Fruit fly (Drosophila melanogaster): Measurements from ENCODE around the gene CG14313.

CG14313 gene

DNA sequence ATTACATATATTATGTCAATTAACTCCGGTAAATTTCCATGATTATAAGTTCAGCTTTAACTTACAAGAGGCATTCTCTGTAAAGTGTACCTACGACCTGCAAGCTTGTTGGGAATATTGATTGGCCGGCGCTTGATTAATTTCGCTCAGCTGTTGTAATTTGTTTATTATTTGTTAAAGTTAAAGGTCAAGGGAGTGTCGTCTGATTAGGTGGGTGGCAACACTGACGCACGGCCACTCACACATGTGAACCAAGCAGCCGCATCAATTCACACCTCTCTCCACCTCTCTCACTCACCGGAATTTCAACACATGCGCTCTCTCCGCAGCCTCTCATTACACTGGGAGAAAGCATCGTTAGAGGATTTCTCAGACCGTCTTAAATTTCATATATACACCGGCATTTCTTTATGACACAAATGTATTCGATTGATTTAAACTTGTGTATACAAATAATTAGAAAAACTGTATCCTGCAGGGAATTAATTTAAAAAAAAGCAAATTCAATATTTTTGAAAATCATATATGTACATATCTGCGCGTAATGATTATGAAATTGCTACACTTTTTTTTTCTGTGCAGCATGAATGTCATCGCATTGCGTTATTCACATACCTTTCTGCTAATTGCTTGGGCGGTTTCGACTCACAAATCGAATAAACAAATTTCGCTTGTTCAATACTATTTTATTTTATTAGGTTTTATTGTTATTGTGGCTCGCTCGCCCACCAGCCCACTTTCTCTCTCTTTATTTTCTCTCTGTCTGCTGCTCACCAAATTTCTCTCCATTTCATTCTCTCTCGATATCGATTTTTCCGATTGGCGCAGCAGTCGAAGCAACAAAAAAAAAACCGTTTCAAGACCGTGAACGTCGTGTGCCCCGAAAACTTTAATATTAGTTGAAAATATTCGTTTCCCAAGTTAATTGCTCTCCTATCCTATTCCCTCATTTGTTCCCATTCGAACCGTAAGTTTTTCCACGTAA, 19.5 kb downstream of the CG14313 start (continued):
- TF ChIP-seq exex (tag; optimal IDR thresholded peaks at IDR 0.05) (peak; percentile 72), chif (GFP tag; optimal IDR thresholded peaks at IDR 0.05) (peak; percentile 88 to 93), NC2β (GFP tag; optimal IDR thresholded peaks at IDR 0.05) (peak; percentile 88), Deaf1 (tag; optimal IDR thresholded peaks at IDR 0.05) (no peak), CG13424 (tag; optimal IDR thresholded peaks at IDR 0.05) (peak; percentile 98), Stat92E (GFP tag; optimal IDR thresholded peaks at IDR 0.05) (peak in 1 of 3 experiments; percentile 85), tap (tag; optimal IDR thresholded peaks at IDR 0.05) (peak; percentile 86), sd (tag; optimal IDR thresholded peaks at IDR 0.05) (peak; percentile 94), CG13296 (GFP tag; optimal IDR thresholded peaks at IDR 0.05) (peak; percentile 92), Sox102F (GFP tag; optimal IDR thresholded peaks at IDR 0.05) (peak; percentile 96), CG14965 (GFP tag; optimal IDR thresholded peaks at IDR 0.05; ENCODE audit: borderline replicate concordance) (peak; percentile 70), CG7745 (tag; optimal IDR thresholded peaks at IDR 0.05) (no peak), pnt (GFP tag; optimal IDR thresholded peaks at IDR 0.05) (peak; percentile 71), CG33557 (GFP tag; optimal IDR thresholded peaks at IDR 0.05) (peak; percentile 86), Dek (tag; optimal IDR thresholded peaks at IDR 0.05) (peak; percentile 89), wdn (GFP tag; IDR thresholded peaks at IDR 0.05) (peak; percentile 73; the same call in 1 of the 2 replicates), tup (GFP tag; optimal IDR thresholded peaks at IDR 0.05) (peak; percentile 59), CG11560 (tag; IDR thresholded peaks at IDR 0.05) (peak; percentile 71; the same call in 2 of the 3 replicates), Side (GFP tag; optimal IDR thresholded peaks at IDR 0.05) (peak; percentile 91), Xbp1 (GFP tag; optimal IDR thresholded peaks at IDR 0.05) (peak; percentile 94), CG13775 (GFP tag; optimal IDR thresholded peaks at IDR 0.05) (peak; percentile 94), CG17361 (GFP tag; IDR thresholded peaks at IDR 0.05) (peak; percentile 98), tgo (GFP tag; IDR thresholded peaks at IDR 0.05) (peak; percentile 91), CG1529 (GFP tag; optimal IDR thresholded peaks at IDR 0.05) (peak; percentile 91), ara (GFP tag; IDR thresholded peaks at IDR 0.05) (peak; percentile 81), p53 (GFP tag; optimal IDR thresholded peaks at IDR 0.05) (peak; percentile 55), Hey (tag; optimal IDR thresholded peaks at IDR 0.05) (peak; percentile 52), ems (GFP tag; optimal IDR thresholded peaks at IDR 0.05) (peak; percentile 80), psq (GFP tag; optimal IDR thresholded peaks at IDR 0.05) (peak; percentile 66), Mad (GFP tag; optimal IDR thresholded peaks at IDR 0.05) (peak; percentile 89), tin (GFP tag; optimal IDR thresholded peaks at IDR 0.05) (peak; percentile 92), E2f1 (GFP tag; IDR thresholded peaks at IDR 0.05) (peak; percentile 86), CG3838 (GFP tag; optimal IDR thresholded peaks at IDR 0.05) (peak; percentile 72), CG9437 (GFP tag; optimal IDR thresholded peaks at IDR 0.05) (peak; percentile 92), gcm (GFP tag; optimal IDR thresholded peaks at IDR 0.05) (peak; percentile 92), CG18011 (GFP tag; optimal IDR thresholded peaks at IDR 0.05) (peak; percentile 75), CG14441 (GFP tag; IDR thresholded peaks at IDR 0.05) (peak; percentile 87), CG10267 (tag; optimal IDR thresholded peaks at IDR 0.05) (peak; percentile 89), HmgD (GFP tag; optimal IDR thresholded peaks at IDR 0.05) (peak; percentile 79), CG6765 (GFP tag; optimal IDR thresholded peaks at IDR 0.05) (peak; percentile 87), NK7.1 (GFP tag; optimal IDR thresholded peaks at IDR 0.05) (peak; percentile 78), bbx (GFP tag; IDR thresholded peaks at IDR 0.05; ENCODE audit: partially characterized antibody) (no peak), br (optimal IDR thresholded peaks at IDR 0.05) (no peak), schlank (tag; optimal IDR thresholded peaks at IDR 0.05) (peak; percentile 69), CG2199 (GFP tag; IDR thresholded peaks at IDR 0.05) (peak; percentile 65; the same call in 1 of the 3 replicates), unc-4 (GFP tag; IDR thresholded peaks at IDR 0.05; ENCODE audit: partially characterized antibody) (no peak), CG2889 (GFP tag; IDR thresholded peaks at IDR 0.05) (peak; percentile 71; the same call in 2 of the 3 replicates), CG16813 (GFP tag; IDR thresholded peaks at IDR 0.05; ENCODE audit: partially characterized antibody) (no peak)
